Worm (Caenorhabditis elegans): ENCODE results near the gene F23A7.8.
A peak's percentile ranks its signal among the peaks of the same experiment; 100 is the strongest.

ce11 chrX:16205880-16206279 is 7.3 kb upstream of the F23A7.8 start:
- TF ChIP-seq nhr-12 (tag; optimal IDR thresholded peaks at IDR 0.05) (no peak), unc-62 (GFP tag; optimal IDR thresholded peaks at IDR 0.05) (no peak), pqm-1 (tag; optimal IDR thresholded peaks at IDR 0.05) (peak; percentile 12), mdl-1 (tag; optimal IDR thresholded peaks at IDR 0.05) (no peak)
